Fruit fly (Drosophila melanogaster) whole organism, embryonic: ENCODE results near the gene Vps2.

Experiments
- Atf3 ChIP-seq: fragments of 200-800 bp; sonication (Bioruptor generic); optimal IDR thresholded peaks from 3 replicates; lab custom pipeline; 2016; ENCODE audit warnings: missing biosample characterization, missing genetic modification characterization
- B-H1 ChIP-seq: fragments of 200-800 bp; sonication (Bioruptor generic); IDR thresholded peaks from 3 replicates; pipeline ENCODE4 v1.3.6; 2022; ENCODE audit warnings: missing biosample characterization, missing genetic modification characterization
- Bdp1 ChIP-seq: fragments of 200-800 bp; sonication (Bioruptor generic); optimal IDR thresholded peaks from 3 replicates; lab custom pipeline; 2016; ENCODE audit warnings: missing biosample characterization, missing genetic modification characterization
- CG10366 ChIP-seq: fragments of 200-800 bp; sonication (Bioruptor generic); IDR thresholded peaks from 2 replicates; pipeline ENCODE4 v1.3.6; 2022; ENCODE audit warnings: missing biosample characterization, missing genetic modification characterization
- CG12219 ChIP-seq: fragments of 200-800 bp; sonication (Bioruptor generic); optimal IDR thresholded peaks from 3 replicates; lab custom pipeline; 2018; ENCODE audit warnings: missing biosample characterization, mild to moderate bottlenecking, missing genetic modification characterization
- CG12391 ChIP-seq: fragments of 200-800 bp; sonication (Bioruptor generic); optimal IDR thresholded peaks from 3 replicates; lab custom pipeline; 2018; ENCODE audit warnings: missing biosample characterization, mild to moderate bottlenecking, missing genetic modification characterization, moderate library complexity
- CG13123 ChIP-seq: fragments of 200-800 bp; sonication (Bioruptor generic); optimal IDR thresholded peaks from 2 replicates; lab custom pipeline; 2016; ENCODE audit warnings: missing biosample characterization, missing genetic modification characterization
- CG13287 ChIP-seq: fragments of 200-800 bp; sonication (Bioruptor generic); IDR thresholded peaks from 2 replicates; pipeline ENCODE4 v1.3.6; 2022; ENCODE audit warnings: missing biosample characterization, missing genetic modification characterization; ENCODE audit not compliant: partially characterized antibody
- CG14710 ChIP-seq: fragments of 200-800 bp; sonication (Bioruptor generic); optimal IDR thresholded peaks from 3 replicates; lab custom pipeline; 2019; ENCODE audit warnings: missing biosample characterization, mild to moderate bottlenecking, missing genetic modification characterization, moderate library complexity
- CG15479 ChIP-seq: fragments of 200-800 bp; sonication (Bioruptor generic); optimal IDR thresholded peaks from 3 replicates; lab custom pipeline; 2019; ENCODE audit warnings: missing biosample characterization, mild to moderate bottlenecking, missing genetic modification characterization, moderate library complexity
- CG2116 ChIP-seq: fragments of 200-800 bp; sonication (Bioruptor generic); optimal IDR thresholded peaks from 3 replicates; lab custom pipeline; 2018; ENCODE audit warnings: missing biosample characterization, mild to moderate bottlenecking, missing genetic modification characterization
- CG2712 ChIP-seq: fragments of 200-800 bp; optimal IDR thresholded peaks from 3 replicates; lab custom pipeline; 2019; ENCODE audit warnings: missing biosample characterization, mild to moderate bottlenecking, missing genetic modification characterization, moderate library complexity
- CG33213 ChIP-seq: fragments of 200-800 bp; sonication (Bioruptor generic); optimal IDR thresholded peaks from 3 replicates; lab custom pipeline; 2016; ENCODE audit warnings: missing biosample characterization, missing genetic modification characterization
- CG6654 ChIP-seq: fragments of 200-800 bp; sonication (Bioruptor generic); optimal IDR thresholded peaks from 2 replicates; lab custom pipeline; 2017; ENCODE audit warnings: missing biosample characterization, mild to moderate bottlenecking, missing genetic modification characterization
- CG6689 ChIP-seq: fragments of 200-800 bp; sonication (Bioruptor generic); IDR thresholded peaks from 2 replicates; pipeline ENCODE4 v1.3.6; 2022; ENCODE audit warnings: missing biosample characterization, missing genetic modification characterization
- CG7987 ChIP-seq: fragments of 200-800 bp; sonication (Bioruptor generic); optimal IDR thresholded peaks from 2 replicates; lab custom pipeline; 2018; ENCODE audit warnings: missing biosample characterization, mild to moderate bottlenecking, missing genetic modification characterization, moderate library complexity
- CG8281 ChIP-seq: fragments of 200-800 bp; sonication (Bioruptor generic); optimal IDR thresholded peaks from 2 replicates; lab custom pipeline; 2018; ENCODE audit warnings: missing biosample characterization, mild to moderate bottlenecking, missing genetic modification characterization, moderate library complexity
- CG8290 ChIP-seq, 3 experiments: fragments of 200-800 bp; sonication (Bioruptor generic); optimal IDR thresholded peaks; 2 replicates each; lab custom pipeline; 2016 to 2019; ENCODE audit warnings: missing biosample characterization in 3 of 3, missing genetic modification characterization in 3 of 3, mild to moderate bottlenecking in 2 of 3, moderate library complexity in 1 of 3
- CG8924 ChIP-seq: fragments of 200-800 bp; optimal IDR thresholded peaks from 3 replicates; lab custom pipeline; 2019; ENCODE audit warnings: missing biosample characterization, mild to moderate bottlenecking, missing genetic modification characterization, moderate library complexity
- CG9437 ChIP-seq: fragments of 200-800 bp; sonication (Bioruptor generic); optimal IDR thresholded peaks from 2 replicates; lab custom pipeline; 2018; ENCODE audit warnings: missing biosample characterization, mild to moderate bottlenecking, missing genetic modification characterization
- Dek ChIP-seq: fragments of 200-800 bp; sonication (Bioruptor generic); optimal IDR thresholded peaks from 3 replicates; lab custom pipeline; 2019; ENCODE audit warnings: missing biosample characterization, mild to moderate bottlenecking, missing genetic modification characterization, moderate library complexity
- Drgx ChIP-seq: fragments of 200-800 bp; sonication (Bioruptor generic); IDR thresholded peaks from 2 replicates; pipeline ENCODE4 v1.3.6; 2022; ENCODE audit warnings: missing biosample characterization, missing genetic modification characterization
- E2f2 ChIP-seq: fragments of 200-800 bp; sonication (Bioruptor generic); IDR thresholded peaks from 2 replicates; pipeline ENCODE4 v1.3.6; 2022; ENCODE audit warnings: missing biosample characterization, missing genetic modification characterization
- Ets65A ChIP-seq: fragments of 200-800 bp; sonication (Bioruptor generic); peaks from one replicate; lab custom pipeline; 2016; ENCODE audit warnings: missing biosample characterization, missing genetic modification characterization
- HLHmδ ChIP-seq: fragments of 200-800 bp; sonication (Bioruptor generic); optimal IDR thresholded peaks from 2 replicates; lab custom pipeline; 2018; ENCODE audit warnings: missing biosample characterization, mild to moderate bottlenecking, missing genetic modification characterization, moderate library complexity
- Myb ChIP-seq: fragments of 200-800 bp; sonication (Bioruptor generic); optimal IDR thresholded peaks from 2 replicates; lab custom pipeline; 2016; ENCODE audit warnings: missing biosample characterization, missing genetic modification characterization
- Rx ChIP-seq: fragments of 200-800 bp; sonication (Bioruptor generic); IDR thresholded peaks from 2 replicates; pipeline ENCODE4 v1.3.6; 2022; ENCODE audit warnings: missing biosample characterization, missing genetic modification characterization
- Sry-δ ChIP-seq: fragments of 200-800 bp; sonication (Bioruptor generic); optimal IDR thresholded peaks from 2 replicates; lab custom pipeline; 2016; ENCODE audit warnings: missing biosample characterization, missing genetic modification characterization
- Usf ChIP-seq: fragments of 200-800 bp; sonication (Bioruptor generic); optimal IDR thresholded peaks from 2 replicates; lab custom pipeline; 2017; ENCODE audit warnings: missing genotype, missing biosample characterization, missing genetic modification characterization
- amos ChIP-seq: fragments of 200-800 bp; sonication (Bioruptor generic); IDR thresholded peaks from 2 replicates; pipeline ENCODE4 v1.3.6; 2022; ENCODE audit warnings: missing biosample characterization, missing genetic modification characterization; ENCODE audit not compliant: partially characterized antibody
- ara ChIP-seq: fragments of 200-800 bp; sonication (Bioruptor generic); IDR thresholded peaks from 2 replicates; pipeline ENCODE4 v1.3.6; 2022; ENCODE audit warnings: missing biosample characterization, missing genetic modification characterization
- ato ChIP-seq: fragments of 200-800 bp; sonication (Bioruptor generic); IDR thresholded peaks from 2 replicates; pipeline ENCODE4 v1.3.6; 2022; ENCODE audit warnings: missing biosample characterization, missing genetic modification characterization; ENCODE audit not compliant: partially characterized antibody
- az2 ChIP-seq: fragments of 200-800 bp; sonication (Bioruptor generic); optimal IDR thresholded peaks from 3 replicates; lab custom pipeline; 2016; ENCODE audit warnings: missing biosample characterization, missing genetic modification characterization
- br ChIP-seq: fragments of >200 bp; optimal IDR thresholded peaks from 2 replicates; lab custom pipeline; 2017
- chinmo ChIP-seq: fragments of 200-800 bp; sonication (Bioruptor generic); IDR thresholded peaks from 4 replicates; pipeline ENCODE4 v1.3.6; 2022; ENCODE audit warnings: missing biosample characterization, missing genetic modification characterization; ENCODE audit not compliant: partially characterized antibody
- chm ChIP-seq: fragments of 200-800 bp; sonication (Bioruptor generic); IDR thresholded peaks from 2 replicates; pipeline ENCODE4 v1.3.6; 2022; ENCODE audit warnings: missing biosample characterization, missing genetic modification characterization
- ci ChIP-seq: fragments of 200-800 bp; sonication (Bioruptor generic); IDR thresholded peaks from 3 replicates; pipeline ENCODE4 v1.3.6; 2022; ENCODE audit warnings: missing biosample characterization, missing genetic modification characterization
- danr ChIP-seq: fragments of 200-800 bp; sonication (Bioruptor generic); IDR thresholded peaks from 2 replicates; pipeline ENCODE4 v1.3.6; 2022; ENCODE audit warnings: missing biosample characterization, missing genetic modification characterization
- gcm2 ChIP-seq: fragments of 200-800 bp; sonication (Bioruptor generic); optimal IDR thresholded peaks from 2 replicates; lab custom pipeline; 2016; ENCODE audit warnings: missing biosample characterization, missing genetic modification characterization
- grn ChIP-seq: fragments of 200-800 bp; sonication (Bioruptor generic); optimal IDR thresholded peaks from 3 replicates; lab custom pipeline; 2017; ENCODE audit warnings: missing biosample characterization, missing genetic modification characterization
- hb ChIP-seq: fragments of 200-800 bp; sonication (Bioruptor generic); IDR thresholded peaks from 3 replicates; pipeline ENCODE4 v1.3.6; 2022; ENCODE audit warnings: missing biosample characterization, missing genetic modification characterization; ENCODE audit not compliant: partially characterized antibody
- kni ChIP-seq: fragments of 200-800 bp; sonication (Bioruptor generic); optimal IDR thresholded peaks from 3 replicates; lab custom pipeline; 2017; ENCODE audit warnings: mild to moderate bottlenecking, missing biosample characterization, missing genetic modification reagents, missing genetic modification characterization
- nom ChIP-seq: fragments of 200-800 bp; sonication (Bioruptor generic); optimal IDR thresholded peaks from 2 replicates; lab custom pipeline; 2017; ENCODE audit warnings: missing biosample characterization, missing genetic modification characterization, mild to moderate bottlenecking, moderate library complexity, missing genetic modification reagents
- pan ChIP-seq, 4 experiments: fragments of >200 bp in 3 of 4; fragments of 200-800 bp in 1 of 4; sonication (Bioruptor generic) in 1 of 4; optimal IDR thresholded peaks in 3 of 4; IDR thresholded peaks in 1 of 4; 2 replicates each; pipeline versions ENCODE4 v1.3.6 to Lab custom; 2017 to 2022; ENCODE audit warnings: missing biosample characterization in 2 of 4, missing genetic modification characterization in 2 of 4, mixed read lengths in 1 of 4
- pros ChIP-seq: fragments of 200-800 bp; sonication (Bioruptor generic); optimal IDR thresholded peaks from 3 replicates; lab custom pipeline; 2019; ENCODE audit warnings: missing biosample characterization, mild to moderate bottlenecking, missing genetic modification characterization, moderate library complexity
- tgo ChIP-seq: fragments of 200-800 bp; sonication (Bioruptor generic); IDR thresholded peaks from 3 replicates; pipeline ENCODE4 v1.3.6; 2022; ENCODE audit warnings: missing biosample characterization, missing genetic modification characterization
- tx ChIP-seq: fragments of 200-800 bp; sonication (Bioruptor generic); optimal IDR thresholded peaks from 2 replicates; lab custom pipeline; 2016; ENCODE audit warnings: missing biosample characterization, missing genetic modification characterization
- wek ChIP-seq: fragments of 200-800 bp; sonication (Bioruptor generic); optimal IDR thresholded peaks from 3 replicates; lab custom pipeline; 2018; ENCODE audit warnings: missing biosample characterization, mild to moderate bottlenecking, missing genetic modification characterization, moderate library complexity

Vps2 gene

dm6 chr3R:26012801-26013663, 39.6 kb upstream of the Vps2 start (continued):
- TF ChIP-seq CG13287 (GFP tag; lab: Robert Waterston, UW), result no peak
- TF ChIP-seq E2f2 (GFP tag; lab: Robert Waterston, UW), result 0 out of 2 replicates have a peak, but pooled peaks have one; percentile 11
- peak; percentile 34; the same call in 1 of the 2 replicates for TF ChIP-seq chm (GFP tag; lab: Robert Waterston, UW)
- TF ChIP-seq CG33213, result no peak
- TF ChIP-seq amos (GFP tag; lab: Robert Waterston, UW), result no peak
- TF ChIP-seq Drgx, result peak; percentile 6; the same call in 1 of the 2 replicates
- no peak for TF ChIP-seq tgo
- no peak for TF ChIP-seq Sry-δ (GFP tag; lab: Kevin White, UChicago)
- no peak for TF ChIP-seq CG7987 (GFP tag; lab: Kevin White, UChicago)
- no peak for TF ChIP-seq pan (optimal IDR thresholded peaks at IDR 0.05; lab: Kevin White, UChicago)
- TF ChIP-seq pan (GFP tag; optimal IDR thresholded peaks at IDR 0.05 in 1 of 2, IDR thresholded peaks at IDR 0.05 in 1 of 2), result no peak
- TF ChIP-seq wek (GFP tag; lab: Kevin White, UChicago), result no peak
- no peak for TF ChIP-seq nom (GFP tag; lab: Kevin White, UChicago)
- TF ChIP-seq grn, result peak; percentile 97
- no peak for TF ChIP-seq CG6654 (GFP tag; lab: Kevin White, UChicago)
- TF ChIP-seq CG2712 (tag; lab: Kevin White, UChicago), result peak; percentile 86
- TF ChIP-seq gcm2 (GFP tag; lab: Kevin White, UChicago), result no peak
- no peak for TF ChIP-seq Atf3 (GFP tag; lab: Kevin White, UChicago)
- TF ChIP-seq ato (GFP tag; lab: Robert Waterston, UW), result no peak
- no peak for TF ChIP-seq CG13123 (GFP tag; lab: Kevin White, UChicago)
- TF ChIP-seq Dek, result no peak
- TF ChIP-seq CG2116 (GFP tag; lab: Kevin White, UChicago), result no peak
- peak; percentile 5 for TF ChIP-seq Ets65A (GFP tag; lab: Kevin White, UChicago)
- TF ChIP-seq ci (GFP tag; lab: Robert Waterston, UW), result no peak
- TF ChIP-seq az2, result peak; percentile 16
- no peak for TF ChIP-seq Bdp1 (GFP tag; lab: Kevin White, UChicago)
- no peak for TF ChIP-seq Usf (GFP tag; lab: Kevin White, UChicago)
- TF ChIP-seq kni, result peak; percentile 98
- peak; percentile 57 for TF ChIP-seq CG8924
- no peak for TF ChIP-seq br (lab: Kevin White, UChicago)
- TF ChIP-seq HLHmδ (GFP tag; lab: Kevin White, UChicago), result peak; percentile 66
- TF ChIP-seq tx (GFP tag; lab: Kevin White, UChicago), result no peak
- TF ChIP-seq Rx, result no peak
- TF ChIP-seq CG15479 (GFP tag; lab: Kevin White, UChicago), result no peak
- TF ChIP-seq danr (GFP tag; lab: Robert Waterston, UW), result no peak
- TF ChIP-seq CG8290 (GFP tag; optimal IDR thresholded peaks at IDR 0.05; lab: Kevin White, UChicago), result no peak
- no peak for TF ChIP-seq CG8290 (tag; optimal IDR thresholded peaks at IDR 0.05; lab: Kevin White, UChicago)
- TF ChIP-seq chinmo, result no peak
- no peak for TF ChIP-seq B-H1 (GFP tag; lab: Robert Waterston, UW)
- TF ChIP-seq CG10366, result no peak
- TF ChIP-seq ara (GFP tag; lab: Robert Waterston, UW), result peak; percentile 47; the same call in 1 of the 2 replicates
- no peak for TF ChIP-seq CG12219
- TF ChIP-seq CG14710 (tag; lab: Kevin White, UChicago), result peak; percentile 67
- peak; percentile 54 for TF ChIP-seq pros (GFP tag; lab: Kevin White, UChicago)
- peak; percentile 66 for TF ChIP-seq CG12391 (tag; lab: Kevin White, UChicago)
- peak; percentile 67 for TF ChIP-seq CG6689 (GFP tag; lab: Robert Waterston, UW)
- TF ChIP-seq CG8281 (tag; lab: Kevin White, UChicago), result no peak
- no peak for TF ChIP-seq hb (GFP tag; lab: Robert Waterston, UW)
- no peak for TF ChIP-seq Myb (GFP tag; lab: Kevin White, UChicago)
- peak; percentile 34 for TF ChIP-seq CG9437 (GFP tag; lab: Kevin White, UChicago)
